Fruit fly (Drosophila melanogaster) ovary, adult (tissue): ENCODE measurements around the gene Rab9Db.

ENCODE experiments used
- CG17801 ChIP-seq: fragments of 200-800 bp; optimal IDR thresholded peaks from 2 replicates; lab custom pipeline; 2019; ENCODE audit warnings: missing biosample characterization, mild to moderate bottlenecking, missing genetic modification characterization, moderate library complexity; ENCODE audit not compliant: partially characterized antibody

Rab9Db gene

dm6 chrX:10602057-10602764 is 20.8 kb downstream of the Rab9Db start, which contains the start of gene CG1628:
Gene CG1628 (minus strand): TSS chrX:10602714.
- no peak for TF ChIP-seq CG17801 (GFP tag; lab: Kevin White, UChicago)

- peak; percentile 20 for TF ChIP-seq CG17801 (GFP tag; lab: Kevin White, UChicago)
Observed at dm6 chrX:10601479-10601921, 21.5 kb downstream of the Rab9Db start.

DNA sequence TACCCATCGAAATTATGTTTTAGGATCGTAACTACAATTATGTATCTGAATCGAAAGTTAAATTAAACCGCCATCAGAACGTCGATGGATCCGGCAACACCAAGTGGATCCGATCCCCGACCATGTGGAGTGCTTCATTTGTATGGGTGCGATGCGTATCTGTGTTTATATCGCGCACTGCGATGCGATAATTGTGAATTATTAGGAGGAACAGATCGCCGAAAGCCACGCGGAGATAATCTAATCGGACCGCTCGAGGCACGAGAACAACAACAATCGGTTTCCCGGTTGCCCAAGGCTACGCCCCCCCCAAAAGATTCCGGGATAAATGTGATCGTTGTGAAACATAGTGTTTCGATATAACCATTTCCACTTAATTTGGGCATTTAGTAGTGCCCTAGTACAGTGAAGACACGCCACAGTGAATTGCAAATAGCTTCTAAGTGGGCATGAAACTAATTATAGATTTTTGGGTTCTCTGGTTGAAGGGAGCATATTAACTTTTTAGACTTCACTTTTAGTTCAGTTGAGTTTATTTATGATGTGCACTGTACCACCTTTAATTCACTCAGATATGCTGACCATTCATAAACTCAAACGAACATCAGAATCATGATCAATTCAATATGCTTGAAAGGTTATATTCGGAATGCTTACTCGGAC is 22.6 kb downstream of the Rab9Db start:
- TF ChIP-seq CG17801 (GFP tag; lab: Kevin White, UChicago): peak; percentile 74

- no peak for TF ChIP-seq CG17801 (GFP tag; lab: Kevin White, UChicago)
Observed at dm6 chrX:10599318-10599717, 23.7 kb downstream of the Rab9Db start.

DNA sequence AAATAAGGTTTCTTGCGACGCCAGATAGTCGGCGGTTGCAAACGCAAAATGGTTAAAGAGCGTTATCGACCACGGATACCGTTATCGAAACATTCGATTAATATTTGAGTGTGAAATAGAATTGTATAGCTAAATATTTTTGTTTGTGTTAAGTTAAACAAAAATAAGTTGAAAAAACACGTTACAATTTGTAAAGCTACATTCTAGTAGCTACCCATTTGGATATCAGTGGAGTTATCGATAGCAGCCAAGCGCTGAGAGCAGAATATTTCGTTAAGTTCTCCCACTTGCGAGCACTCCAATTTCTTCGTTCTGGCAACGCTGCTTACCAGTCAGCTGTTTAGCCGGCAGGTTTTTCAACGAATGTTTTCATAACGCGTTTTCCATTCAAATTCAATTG is 27.2 kb downstream of the Rab9Db start, which contains the start of the genes Hmr and CG2124:
Gene Hmr (minus strand): TSS at position 43 of the 400 bp plus-strand sequence.
Gene CG2124 (plus strand): TSS at position 310 of the 400 bp plus-strand sequence.
- TF ChIP-seq CG17801 (GFP tag; lab: Kevin White, UChicago): peak; percentile 7

- no peak for TF ChIP-seq CG17801 (GFP tag; lab: Kevin White, UChicago)
Observed at dm6 chrX:10588789-10589188, 34.2 kb downstream of the Rab9Db start, which contains the start of gene Rab9D. Gene Rab9D (plus strand): TSS chrX:10589089.

DNA sequence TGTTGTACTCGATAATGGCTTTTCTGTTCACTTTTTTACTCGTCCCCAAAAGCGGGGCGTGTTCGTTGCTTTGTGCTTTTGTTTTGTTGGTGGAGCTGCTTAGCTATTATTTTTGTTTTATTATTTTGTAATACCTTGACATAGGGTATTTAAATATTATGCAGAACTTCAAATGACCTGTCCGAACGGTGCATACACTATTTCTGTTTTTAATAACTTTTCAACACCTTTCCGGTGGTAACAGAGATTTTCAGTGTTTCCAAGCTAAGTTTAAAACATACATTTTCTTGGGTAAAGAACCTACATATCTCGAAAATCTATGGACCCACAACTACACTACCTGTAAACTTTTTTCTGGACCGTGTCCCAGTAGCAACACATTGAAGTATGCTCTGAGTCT is 35.6 kb downstream of the Rab9Db start:
- peak; percentile 91 for TF ChIP-seq CG17801 (GFP tag; lab: Kevin White, UChicago)

- TF ChIP-seq CG17801 (GFP tag; lab: Kevin White, UChicago): no peak
Observed at dm6 chrX:10586173-10586572, 36.9 kb downstream of the Rab9Db start.

DNA sequence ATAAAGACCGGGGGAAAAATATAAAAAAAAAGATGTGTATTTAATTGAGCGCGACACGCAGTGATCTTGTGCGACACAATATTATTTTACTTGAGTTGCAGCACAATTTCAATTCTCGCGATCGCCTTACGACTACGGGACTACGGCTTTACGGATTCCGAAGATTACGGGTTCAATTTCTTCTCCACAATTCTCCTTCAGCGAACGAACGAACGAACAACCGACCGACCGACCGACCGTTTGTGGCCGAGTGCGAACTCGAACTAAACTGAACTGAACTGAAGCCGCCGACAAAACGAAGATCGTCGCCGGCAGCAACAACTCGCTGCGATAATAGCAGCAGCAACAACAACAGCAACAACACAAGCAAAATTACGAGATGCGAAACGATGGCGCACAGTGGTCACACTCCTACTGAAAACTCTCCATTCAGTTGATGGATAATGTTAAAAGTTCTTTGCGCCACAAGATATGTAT is 37.8 kb downstream of the Rab9Db start, which contains the start of gene spri:
Gene spri (minus strand): TSS at position 265 of the 477 bp plus-strand sequence.
- peak; percentile 73 for TF ChIP-seq CG17801 (GFP tag; lab: Kevin White, UChicago)

DNA sequence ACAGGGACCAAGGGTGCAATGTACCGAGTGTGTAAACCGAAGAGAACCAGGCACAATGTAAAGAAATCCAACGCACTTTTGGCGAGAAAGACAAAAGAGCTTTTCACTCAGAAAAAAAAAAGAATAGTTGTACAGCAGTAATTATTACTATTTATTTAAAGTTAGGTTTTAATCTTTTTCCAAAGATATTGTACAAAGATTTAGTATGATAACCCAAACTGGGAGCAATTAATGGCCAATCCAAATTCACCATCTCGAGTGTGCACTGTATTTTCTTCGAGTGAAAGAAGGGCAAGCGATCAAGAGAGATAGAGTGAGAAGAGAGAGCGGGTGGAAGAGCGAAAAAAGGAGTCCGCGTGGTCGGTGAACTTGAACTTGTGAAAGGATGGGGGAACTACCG is 38.6 kb downstream of the Rab9Db start:
- TF ChIP-seq CG17801 (GFP tag; lab: Kevin White, UChicago): peak; percentile 44

DNA sequence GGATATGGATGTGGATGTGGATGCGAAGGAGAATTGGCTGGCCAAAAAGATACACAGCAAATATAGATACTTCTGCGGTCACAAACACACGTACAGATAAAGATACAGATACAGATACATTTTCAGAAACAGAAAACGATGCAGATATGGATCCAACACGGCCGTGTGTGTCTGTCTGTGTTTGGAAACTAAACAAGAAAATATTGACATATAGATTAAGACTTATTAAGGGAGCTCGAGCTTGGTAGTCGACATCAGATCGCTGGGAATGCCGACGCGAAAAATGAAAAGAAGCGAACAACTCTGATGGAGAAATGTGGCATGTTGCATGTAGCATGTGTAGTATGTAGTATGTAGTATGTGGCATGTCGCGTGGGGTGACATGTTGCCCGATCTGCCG is 41.0 kb downstream of the Rab9Db start:
- no peak for TF ChIP-seq CG17801 (GFP tag; lab: Kevin White, UChicago)

- TF ChIP-seq CG17801 (GFP tag; lab: Kevin White, UChicago): no peak
Observed at dm6 chrX:10581476-10581875, 41.5 kb downstream of the Rab9Db start.

- no peak for TF ChIP-seq CG17801 (GFP tag; lab: Kevin White, UChicago)
Observed at dm6 chrX:10580459-10581103, 42.4 kb downstream of the Rab9Db start.

- TF ChIP-seq CG17801 (GFP tag; lab: Kevin White, UChicago): no peak
Observed at dm6 chrX:10579569-10579968, 43.5 kb downstream of the Rab9Db start.

DNA sequence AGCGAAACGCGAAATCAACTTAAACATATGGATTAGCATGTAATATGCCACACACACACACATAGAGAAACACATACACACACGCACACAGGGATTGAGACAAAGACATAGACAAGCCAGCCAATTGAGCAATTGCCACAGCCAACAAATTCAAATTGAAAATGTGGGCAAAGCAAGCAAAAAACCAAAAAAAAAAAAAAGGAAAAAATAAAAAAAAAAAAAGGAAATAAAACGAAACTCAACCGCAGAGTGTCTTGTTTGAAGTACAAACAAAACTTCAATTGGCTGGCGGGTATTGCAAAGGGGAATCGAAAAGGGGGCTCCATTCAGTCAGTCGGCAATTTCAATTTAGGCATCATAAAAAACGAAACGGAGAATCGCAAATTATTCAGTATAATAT is 45.3 kb downstream of the Rab9Db start:
- no peak for TF ChIP-seq CG17801 (GFP tag; lab: Kevin White, UChicago)
